Worm (Caenorhabditis elegans) whole organism, L1 larva: ENCODE measurements around the gene T24C4.2.

Experiments
- hlh-4 ChIP-seq: sonication (generic microtip); optimal IDR thresholded peaks from 2 replicates; lab custom pipeline; 2016; ENCODE audit warnings: mild to moderate bottlenecking, missing genetic modification characterization, missing compliant biosample characterization
- nhr-11 ChIP-seq: fragments of 150-350 bp; optimal IDR thresholded peaks from 2 replicates; lab custom pipeline; 2014; ENCODE audit warnings: missing biosample characterization, missing genetic modification characterization
- ztf-4 ChIP-seq: fragments of 150-350 bp; optimal IDR thresholded peaks from 2 replicates; lab custom pipeline; 2014; ENCODE audit warnings: missing biosample characterization, missing genetic modification characterization

- TF ChIP-seq hlh-4 (tag; lab: Kevin White, UChicago) (no peak), nhr-11 (tag; lab: Kevin White, UChicago) (no peak), ztf-4 (no peak)
Measured at ce11 chrIII:825256-825655, 44.5 kb downstream of the T24C4.2 start.
